Fruit fly (Drosophila melanogaster) Kc167 (cell line): ENCODE measurements around the gene Proc-R.

ENCODE experiments used
- Myc ChIP-seq: fragments of >200 bp; optimal IDR thresholded peaks from 2 replicates; lab custom pipeline; 2017; ENCODE audit warnings: missing external identifiers
- insv ChIP-seq: fragments of >200 bp; optimal IDR thresholded peaks from 3 replicates; lab custom pipeline; 2018; ENCODE audit warnings: missing external identifiers
- psq ChIP-seq: fragments of >200 bp; optimal IDR thresholded peaks from 2 replicates; lab custom pipeline; 2017; ENCODE audit warnings: missing external identifiers

- TF ChIP-seq insv (no peak), psq (lab: Kevin White, UChicago) (no peak), Myc (lab: Kevin White, UChicago) (no peak)
Observed at dm6 chrX:4660642-4661252, 47.0 kb upstream of the Proc-R start.
